Worm (Caenorhabditis elegans) whole organism, L2 larva: Measurements from ENCODE around the gene ZK105.8.

Experiments used
- C34F6.9 ChIP-seq: fragments of 150-350 bp; optimal IDR thresholded peaks from 2 replicates; lab custom pipeline; 2014; ENCODE audit warnings: missing biosample characterization, missing genetic modification characterization
- F13H6.1 ChIP-seq: sonication (generic microtip); optimal IDR thresholded peaks from 2 replicates; lab custom pipeline; 2016; ENCODE audit warnings: missing genetic modification characterization, missing compliant biosample characterization
- Y55F3AM.14 ChIP-seq: fragments of 200-800 bp; sonication (Bioruptor generic); optimal IDR thresholded peaks from 2 replicates; lab custom pipeline; 2018; ENCODE audit warnings: mild to moderate bottlenecking, missing genetic modification characterization, missing compliant biosample characterization
- ZK546.5 ChIP-seq: sonication (generic microtip); optimal IDR thresholded peaks from 2 replicates; lab custom pipeline; 2017; ENCODE audit warnings: missing biosample characterization, missing genetic modification characterization
- alr-1 ChIP-seq: fragments of 150-350 bp; optimal IDR thresholded peaks from 2 replicates; lab custom pipeline; 2014; ENCODE audit warnings: missing biosample characterization, missing genetic modification characterization
- aly-2 ChIP-seq: fragments of 150-350 bp; optimal IDR thresholded peaks from 2 replicates; lab custom pipeline; 2014; ENCODE audit warnings: missing biosample characterization, missing genetic modification characterization
- blmp-1 ChIP-seq: sonication (generic microtip); optimal IDR thresholded peaks from 2 replicates; lab custom pipeline; 2017; ENCODE audit warnings: missing genetic modification characterization, mild to moderate bottlenecking, missing compliant biosample characterization, antibody characterized with exemption, moderate library complexity; ENCODE audit not compliant: insufficient read depth
- ceh-16 ChIP-seq: fragments of 150-350 bp; optimal IDR thresholded peaks from 2 replicates; lab custom pipeline; 2014; ENCODE audit warnings: missing biosample characterization, missing genetic modification characterization
- ceh-82 ChIP-seq: fragments of 150-350 bp; optimal IDR thresholded peaks from 2 replicates; lab custom pipeline; 2014; ENCODE audit warnings: missing biosample characterization, missing genetic modification characterization
- egl-27 ChIP-seq: sonication (generic microtip); optimal IDR thresholded peaks from 3 replicates; lab custom pipeline; 2017; ENCODE audit warnings: missing biosample characterization, missing genetic modification reagents, missing genetic modification characterization
- elt-1 ChIP-seq: fragments of 150-350 bp; optimal IDR thresholded peaks from 2 replicates; lab custom pipeline; 2014; ENCODE audit warnings: missing biosample characterization, missing genetic modification characterization
- elt-3 ChIP-seq: sonication (generic microtip); optimal IDR thresholded peaks from 2 replicates; lab custom pipeline; 2017; ENCODE audit warnings: missing biosample characterization, missing genetic modification characterization
- fos-1 ChIP-seq: fragments of 150-350 bp; optimal IDR thresholded peaks from 2 replicates; lab custom pipeline; 2014; ENCODE audit warnings: missing biosample characterization, missing genetic modification characterization
- lin-13 ChIP-seq: fragments of 150-350 bp; optimal IDR thresholded peaks from 2 replicates; lab custom pipeline; 2014; ENCODE audit warnings: missing biosample characterization, missing genetic modification reagents, missing genetic modification characterization
- lin-39 ChIP-seq: fragments of 150-350 bp; optimal IDR thresholded peaks from 2 replicates; lab custom pipeline; 2014; ENCODE audit warnings: missing biosample characterization, missing genetic modification reagents, missing genetic modification characterization
- mab-5 ChIP-seq: fragments of 150-350 bp; optimal IDR thresholded peaks from 2 replicates; lab custom pipeline; 2014; ENCODE audit warnings: missing biosample characterization, missing genetic modification characterization
- mdl-1 ChIP-seq, 2 experiments: fragments of 150-350 bp in 1 of 2; sonication (generic microtip) in 1 of 2; optimal IDR thresholded peaks; 2 replicates each; lab custom pipeline; 2017; ENCODE audit warnings: missing biosample characterization in 2 of 2, missing genetic modification characterization in 2 of 2
- nhr-10 ChIP-seq: sonication (generic microtip); optimal IDR thresholded peaks from 2 replicates; lab custom pipeline; 2017; ENCODE audit warnings: missing biosample characterization, missing genetic modification characterization
- nhr-11 ChIP-seq: fragments of 150-350 bp; optimal IDR thresholded peaks from 2 replicates; lab custom pipeline; 2014; ENCODE audit warnings: missing biosample characterization, missing genetic modification characterization
- nhr-12 ChIP-seq: fragments of 150-350 bp; optimal IDR thresholded peaks from 2 replicates; lab custom pipeline; 2014; ENCODE audit warnings: missing biosample characterization, missing genetic modification characterization
- nhr-129 ChIP-seq: fragments of 150-350 bp; optimal IDR thresholded peaks from 2 replicates; lab custom pipeline; 2014; ENCODE audit warnings: missing biosample characterization, missing genetic modification characterization
- nhr-21 ChIP-seq: fragments of 150-350 bp; optimal IDR thresholded peaks from 2 replicates; lab custom pipeline; 2014; ENCODE audit warnings: missing biosample characterization, missing genetic modification characterization
- nhr-237 ChIP-seq: fragments of 150-350 bp; optimal IDR thresholded peaks from 2 replicates; lab custom pipeline; 2014; ENCODE audit warnings: missing biosample characterization, missing genetic modification characterization
- nhr-25 ChIP-seq: fragments of 150-350 bp; sonication (generic microtip); optimal IDR thresholded peaks from 3 replicates; lab custom pipeline; 2014; ENCODE audit warnings: missing biosample characterization, missing genetic modification characterization
- nhr-6 ChIP-seq: fragments of 150-350 bp; optimal IDR thresholded peaks from 2 replicates; lab custom pipeline; 2014; ENCODE audit warnings: missing biosample characterization, missing genetic modification characterization
- peb-1 ChIP-seq: fragments of 150-350 bp; optimal IDR thresholded peaks from 2 replicates; lab custom pipeline; 2014; ENCODE audit warnings: missing biosample characterization, missing genetic modification characterization
- sem-4 ChIP-seq: fragments of 150-350 bp; optimal IDR thresholded peaks from 2 replicates; lab custom pipeline; 2014; ENCODE audit warnings: missing biosample characterization, missing genetic modification reagents, missing genetic modification characterization
- sma-3 ChIP-seq: sonication (generic microtip); optimal IDR thresholded peaks from 2 replicates; lab custom pipeline; 2016; ENCODE audit warnings: missing genetic modification reagents, missing genetic modification characterization, missing compliant biosample characterization
- snpc-4 ChIP-seq: fragments of 150-350 bp; optimal IDR thresholded peaks from 2 replicates; lab custom pipeline; 2014; ENCODE audit warnings: missing biosample characterization, missing genetic modification characterization
- unc-39 ChIP-seq: fragments of 150-350 bp; optimal IDR thresholded peaks from 2 replicates; lab custom pipeline; 2014; ENCODE audit warnings: missing biosample characterization, missing genetic modification characterization
- unc-55 ChIP-seq: fragments of 150-350 bp; sonication (generic microtip); optimal IDR thresholded peaks from 3 replicates; lab custom pipeline; 2014; ENCODE audit warnings: missing biosample characterization, missing genetic modification reagents, missing genetic modification characterization
- unc-62 ChIP-seq: fragments of 150-350 bp; optimal IDR thresholded peaks from 2 replicates; lab custom pipeline; 2014; ENCODE audit warnings: missing biosample characterization, missing genetic modification reagents, missing genetic modification characterization
- ztf-1 ChIP-seq: fragments of 200-800 bp; sonication (Bioruptor generic); conservative IDR thresholded peaks from 2 replicates; pipeline ENCODE4 v1.3.6; 2022; ENCODE audit warnings: missing genetic modification characterization, missing compliant biosample characterization
- ztf-4 ChIP-seq: fragments of 150-350 bp; optimal IDR thresholded peaks from 2 replicates; lab custom pipeline; 2014; ENCODE audit warnings: missing biosample characterization, missing genetic modification characterization

The ZK105.8 gene

DNA sequence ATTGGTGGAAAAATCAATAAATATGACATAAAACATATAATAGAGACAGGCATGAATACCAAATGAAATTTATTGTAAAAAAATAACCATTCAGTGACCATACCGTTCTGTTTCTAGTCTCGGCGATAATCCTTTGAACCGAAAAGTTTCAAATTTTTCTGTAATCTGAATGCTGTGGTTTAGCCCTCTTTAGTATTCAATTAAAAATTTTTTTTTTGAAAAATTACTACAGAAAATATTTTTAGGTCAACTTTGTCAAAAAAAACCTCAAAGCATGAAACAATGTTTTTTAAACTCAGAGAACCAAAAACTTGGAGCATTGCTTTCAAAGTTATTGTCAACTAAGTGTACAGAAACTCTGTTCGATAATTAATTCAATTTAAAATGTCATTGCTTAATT is 15.8 kb upstream of the ZK105.8 start, which contains the start of gene ZK105.11:
Gene ZK105.11 (minus strand): TSS at position 101 of the 400 bp plus-strand sequence.
- TF ChIP-seq nhr-129 (tag; lab: Kevin White, UChicago) (no peak), lin-13 (GFP tag; lab: Kevin White, UChicago) (no peak)

DNA sequence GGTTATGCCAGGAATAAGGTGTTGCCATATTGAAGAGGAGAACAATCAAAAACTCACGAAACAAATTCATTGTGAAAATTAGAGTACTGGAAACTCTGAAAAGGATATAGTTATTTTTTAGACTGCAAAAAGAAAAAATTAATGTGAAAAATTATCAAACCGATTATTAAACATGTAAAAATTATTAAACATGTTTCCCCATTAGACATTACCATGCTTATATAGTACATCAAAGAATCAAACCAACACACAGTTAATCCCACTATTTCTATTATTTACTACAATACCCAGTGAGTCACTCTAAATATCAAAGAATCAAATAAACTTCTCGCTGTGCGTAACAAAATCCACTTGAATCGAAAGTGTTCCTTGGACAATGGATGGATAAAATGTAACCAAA is 11.2 kb upstream of the ZK105.8 start, which contains the start of gene ZK105.13:
Gene ZK105.13 (minus strand): TSS at position 101 of the 400 bp plus-strand sequence.
- no peak for TF ChIP-seq F13H6.1 (tag; lab: Kevin White, UChicago)
- no peak for TF ChIP-seq lin-13 (GFP tag; lab: Kevin White, UChicago)
- no peak for TF ChIP-seq blmp-1 (tag; lab: Kevin White, UChicago)
- TF ChIP-seq egl-27 (tag; lab: Kevin White, UChicago) = no peak
- TF ChIP-seq nhr-10 = no peak
- no peak for TF ChIP-seq nhr-25 (tag; lab: Kevin White, UChicago)

ce11 chrV:7713691-7714090 is 10.6 kb upstream of the ZK105.8 start, which contains the start of gene ZK105.1:
TSS of gene ZK105.1 (plus strand) at chrV:7713991.
- TF ChIP-seq F13H6.1 (tag; lab: Kevin White, UChicago) (no peak), nhr-11 (tag; lab: Kevin White, UChicago) (no peak), unc-55 (GFP tag; lab: Kevin White, UChicago) (no peak), mdl-1 (tag; optimal IDR thresholded peaks at IDR 0.05; lab: Kevin White, UChicago) (no peak), Y55F3AM.14 (GFP tag; lab: Kevin White, UChicago) (no peak), sma-3 (no peak), elt-1 (no peak), nhr-237 (tag; lab: Kevin White, UChicago) (no peak)

DNA sequence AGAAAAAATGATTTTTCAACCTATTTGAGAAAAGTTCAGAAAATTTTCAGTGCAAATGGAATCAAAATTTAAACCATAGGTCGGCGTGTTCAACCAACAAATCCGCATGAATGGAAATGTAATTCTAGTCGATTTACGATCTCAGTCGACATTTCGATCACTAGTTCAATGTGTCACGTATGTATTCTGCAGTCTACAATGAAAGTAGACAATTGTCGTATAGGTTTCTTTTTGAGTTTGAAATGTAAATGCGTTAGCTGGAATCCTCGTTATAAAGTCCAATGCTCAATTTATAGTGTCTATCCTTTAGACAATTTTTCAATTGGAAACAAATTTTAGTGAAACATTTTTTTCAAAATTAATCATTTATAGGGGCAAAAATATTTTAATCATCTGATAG is 8.3 kb upstream of the ZK105.8 start, which contains the start of gene ZK105.12:
Gene ZK105.12 (minus strand): TSS at position 101 of the 400 bp plus-strand sequence.
- TF ChIP-seq nhr-11 (tag; lab: Kevin White, UChicago) = no peak
- no peak for TF ChIP-seq nhr-6 (tag; lab: Kevin White, UChicago)
- TF ChIP-seq elt-1 = no peak
- TF ChIP-seq lin-39 (tag; lab: Kevin White, UChicago) = no peak
- no peak for TF ChIP-seq blmp-1 (tag; lab: Kevin White, UChicago)
- TF ChIP-seq C34F6.9 (tag; lab: Kevin White, UChicago) = no peak
- TF ChIP-seq nhr-21 (tag; lab: Kevin White, UChicago) = no peak
- TF ChIP-seq fos-1 (tag; lab: Kevin White, UChicago) = no peak
- no peak for TF ChIP-seq ceh-82 (tag; lab: Kevin White, UChicago)
- no peak for TF ChIP-seq ztf-1 (GFP tag; lab: Robert Waterston, UW)
- no peak for TF ChIP-seq sma-3
- no peak for TF ChIP-seq unc-55 (GFP tag; lab: Kevin White, UChicago)
- no peak for TF ChIP-seq ztf-4 (tag; lab: Kevin White, UChicago)
- no peak for TF ChIP-seq unc-62 (GFP tag; lab: Kevin White, UChicago)
- no peak for TF ChIP-seq snpc-4 (tag; lab: Kevin White, UChicago)
- no peak for TF ChIP-seq ZK546.5 (tag; lab: Kevin White, UChicago)

DNA sequence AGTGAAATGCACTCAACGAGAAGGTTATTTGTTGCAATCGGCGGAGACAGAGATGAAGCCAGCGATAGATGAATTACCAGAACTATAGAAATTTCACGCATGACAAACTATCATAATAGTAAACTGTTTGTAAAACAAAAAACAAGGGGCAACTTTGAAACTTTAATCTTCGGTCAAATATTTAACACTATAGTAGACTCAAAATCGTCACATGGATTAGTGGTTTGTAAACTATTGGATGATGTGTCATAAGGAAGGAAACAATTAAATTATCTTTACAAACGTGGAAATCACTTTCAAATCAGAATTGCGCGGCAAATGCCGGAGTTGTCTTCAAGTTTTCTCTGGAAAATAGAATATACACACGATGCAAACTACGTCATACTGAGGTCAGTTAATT is 6.7 kb upstream of the ZK105.8 start, which contains the start of gene ZK105.5:
Gene ZK105.5 (minus strand): TSS at position 101 of the 400 bp plus-strand sequence.
- no peak for TF ChIP-seq egl-27 (tag; lab: Kevin White, UChicago)
- TF ChIP-seq nhr-11 (tag; lab: Kevin White, UChicago) = no peak
- TF ChIP-seq nhr-12 (tag; lab: Kevin White, UChicago) = no peak
- TF ChIP-seq ceh-16 (tag; lab: Kevin White, UChicago) = no peak
- no peak for TF ChIP-seq blmp-1 (tag; lab: Kevin White, UChicago)
- no peak for TF ChIP-seq lin-39 (tag; lab: Kevin White, UChicago)
- no peak for TF ChIP-seq ztf-4 (tag; lab: Kevin White, UChicago)
- TF ChIP-seq sma-3 = no peak
- TF ChIP-seq alr-1 (tag; lab: Kevin White, UChicago) = no peak
- TF ChIP-seq mab-5 (tag; lab: Kevin White, UChicago) = no peak
- TF ChIP-seq unc-39 (tag; lab: Kevin White, UChicago) = no peak
- no peak for TF ChIP-seq sem-4 (tag; lab: Kevin White, UChicago)

- no peak for TF ChIP-seq peb-1 (tag; lab: Kevin White, UChicago)
- TF ChIP-seq snpc-4 (tag; lab: Kevin White, UChicago) = no peak
- TF ChIP-seq aly-2 (tag; lab: Kevin White, UChicago) = no peak
- no peak for TF ChIP-seq elt-3
- TF ChIP-seq, all 48 proteins: peak for 0
Observed at ce11 chrV:7721945-7722344, 2.3 kb upstream of the ZK105.8 start, which contains the start of gene ZK105.14. TSS of gene ZK105.14 (minus strand) at chrV:7722045.
